Worm (Caenorhabditis elegans) whole organism, L1 larva: ENCODE results near the gene apn-1.

Experiments
- C34B4.2 ChIP-seq: sonication (generic microtip); optimal IDR thresholded peaks from 2 replicates; lab custom pipeline; 2017; ENCODE audit warnings: mild to moderate bottlenecking, missing genetic modification characterization, missing compliant biosample characterization
- fkh-10 ChIP-seq: sonication (generic microtip); optimal IDR thresholded peaks from 2 replicates; lab custom pipeline; 2017; ENCODE audit warnings: missing biosample characterization, missing genetic modification reagents, missing genetic modification characterization
- nhr-19 ChIP-seq: fragments of 200-800 bp; sonication (Bioruptor generic); conservative IDR thresholded peaks from 2 replicates; pipeline ENCODE4 v1.3.6; 2022; ENCODE audit warnings: missing genetic modification characterization, missing compliant biosample characterization

ce11 chrII:8028730-8029129 is 18.6 kb upstream of the apn-1 start:
- TF ChIP-seq C34B4.2 (tag; lab: Kevin White, UChicago) (no peak), fkh-10 (GFP tag; lab: Kevin White, UChicago) (no peak), nhr-19 (GFP tag; lab: Robert Waterston, UW) (no peak)
